Worm (Caenorhabditis elegans): ENCODE data around the gene ins-6.
A peak's percentile ranks its signal among the peaks of the same experiment; 100 is the strongest.

Gene ins-6

DNA sequence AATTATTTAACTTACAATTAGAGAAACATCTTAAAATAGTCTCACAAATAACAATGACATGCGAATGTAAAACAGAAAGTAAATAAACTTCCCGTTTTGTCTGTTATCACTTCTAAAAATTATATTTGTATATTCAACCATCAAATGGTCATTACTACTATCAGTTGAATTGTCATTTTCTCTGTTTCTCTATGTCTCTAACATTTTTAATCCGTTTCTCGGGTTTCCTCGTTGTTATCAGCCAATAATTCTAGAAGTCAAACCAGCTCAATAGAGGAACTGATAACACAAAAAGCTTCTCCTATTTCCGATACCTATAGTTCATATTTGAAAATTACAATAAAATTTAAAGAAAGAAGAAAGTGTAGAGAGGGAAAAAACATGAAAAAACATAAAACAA, 26.4 kb downstream of the ins-6 start:
- TF ChIP-seq ceh-28 (tag; optimal IDR thresholded peaks at IDR 0.05) (peak; percentile 46), elt-2 (tag; optimal IDR thresholded peaks at IDR 0.05) (peak; percentile 100), nhr-25 (tag; optimal IDR thresholded peaks at IDR 0.05) (no peak), jun-1 (tag; optimal IDR thresholded peaks at IDR 0.05) (peak; percentile 92), ceh-9 (tag; optimal IDR thresholded peaks at IDR 0.05) (no peak), skn-1 (tag; optimal IDR thresholded peaks at IDR 0.05) (peak; percentile 76), egl-27 (tag; optimal IDR thresholded peaks at IDR 0.05) (peak; percentile 69), pqm-1 (tag; optimal IDR thresholded peaks at IDR 0.05) (peak; percentile 100), pha-4 (tag; optimal IDR thresholded peaks at IDR 0.05) (peak; percentile 87), sea-2 (GFP tag; optimal IDR thresholded peaks at IDR 0.05) (no peak)

- TF ChIP-seq nfya-1 (tag; optimal IDR thresholded peaks at IDR 0.05; ENCODE audit: insufficient read depth) = peak; percentile 22
- TF ChIP-seq lin-39 (tag; optimal IDR thresholded peaks at IDR 0.05) = peak; percentile 36
- TF ChIP-seq nhr-11 (tag; optimal IDR thresholded peaks at IDR 0.05) = peak; percentile 35
- peak; percentile 35 for TF ChIP-seq egl-5 (tag; optimal IDR thresholded peaks at IDR 0.05)
- no peak for TF ChIP-seq pqm-1 (tag; optimal IDR thresholded peaks at IDR 0.05)
- no peak for TF ChIP-seq mdl-1 (tag; optimal IDR thresholded peaks at IDR 0.05)
- no peak for TF ChIP-seq fkh-2 (tag; optimal IDR thresholded peaks at IDR 0.05)
Measured at ce11 chrII:6028594-6029141, 28.4 kb downstream of the ins-6 start.

DNA sequence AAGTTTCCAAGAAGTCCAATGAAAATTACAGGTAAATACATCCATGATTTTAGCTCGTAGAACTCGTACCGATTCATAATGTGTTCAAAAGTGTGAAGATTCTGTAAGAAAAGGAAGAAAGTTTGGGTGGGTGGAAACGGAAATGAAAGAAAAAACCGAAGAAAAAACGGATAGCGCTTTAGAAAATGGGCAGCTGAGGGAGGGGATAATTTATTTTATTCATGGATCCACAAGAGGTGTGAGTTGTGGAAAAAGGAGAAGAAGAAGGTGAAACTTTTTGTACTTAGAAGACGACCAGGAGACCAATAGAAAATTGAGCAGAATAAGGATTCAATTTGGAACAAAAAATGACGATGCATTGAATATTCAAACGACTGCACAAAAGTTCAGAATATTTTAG, 30.9 kb downstream of the ins-6 start, which contains the start of gene frpr-16:
Gene frpr-16 (minus strand): TSS at position 101 of the 400 bp plus-strand sequence.
- no peak for TF ChIP-seq ceh-9 (tag; optimal IDR thresholded peaks at IDR 0.05)
- TF ChIP-seq egl-5 (tag; optimal IDR thresholded peaks at IDR 0.05) = no peak
- TF ChIP-seq nhr-28 (tag; optimal IDR thresholded peaks at IDR 0.05) = no peak
- TF ChIP-seq nhr-12 (tag; optimal IDR thresholded peaks at IDR 0.05) = no peak
- no peak for TF ChIP-seq unc-62 (GFP tag; optimal IDR thresholded peaks at IDR 0.05)

DNA sequence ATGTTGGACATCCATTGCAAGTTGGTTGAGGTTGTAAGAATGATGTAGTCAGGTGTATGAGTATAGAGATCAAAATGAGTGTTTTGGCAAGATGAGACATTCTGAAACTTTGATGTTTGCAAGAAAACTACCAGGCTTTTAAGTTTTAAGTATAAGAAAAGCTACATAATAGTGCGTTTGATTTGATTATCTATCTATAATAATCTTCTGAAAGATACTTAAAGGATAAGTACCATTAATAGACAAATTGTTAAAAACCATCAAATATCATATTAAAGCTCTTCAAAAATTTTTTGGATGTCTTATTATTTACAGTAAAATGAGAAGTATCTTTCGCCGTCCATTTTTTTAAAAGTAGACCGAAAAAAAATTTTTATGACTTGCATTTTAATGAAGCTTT, 42.9 kb downstream of the ins-6 start, which contains the start of gene R12C12.10:
Gene R12C12.10 (minus strand): TSS at position 101 of the 400 bp plus-strand sequence.
- no peak for TF ChIP-seq tbx-2 (tag; optimal IDR thresholded peaks at IDR 0.05)
- TF ChIP-seq fkh-10 (GFP tag; optimal IDR thresholded peaks at IDR 0.05) = no peak
- no peak for TF ChIP-seq egl-5 (tag; optimal IDR thresholded peaks at IDR 0.05)
- no peak for TF ChIP-seq ztf-11 (tag; optimal IDR thresholded peaks at IDR 0.05)
- TF ChIP-seq pha-4 (tag; optimal IDR thresholded peaks at IDR 0.05) = no peak
- TF ChIP-seq sea-2 (GFP tag; optimal IDR thresholded peaks at IDR 0.05) = no peak
- no peak for TF ChIP-seq nhr-237 (tag; optimal IDR thresholded peaks at IDR 0.05)
- no peak for TF ChIP-seq lin-39 (tag; optimal IDR thresholded peaks at IDR 0.05)
- no peak for TF ChIP-seq skn-1 (tag; optimal IDR thresholded peaks at IDR 0.05)
- no peak for TF ChIP-seq ceh-28 (tag; optimal IDR thresholded peaks at IDR 0.05)

DNA sequence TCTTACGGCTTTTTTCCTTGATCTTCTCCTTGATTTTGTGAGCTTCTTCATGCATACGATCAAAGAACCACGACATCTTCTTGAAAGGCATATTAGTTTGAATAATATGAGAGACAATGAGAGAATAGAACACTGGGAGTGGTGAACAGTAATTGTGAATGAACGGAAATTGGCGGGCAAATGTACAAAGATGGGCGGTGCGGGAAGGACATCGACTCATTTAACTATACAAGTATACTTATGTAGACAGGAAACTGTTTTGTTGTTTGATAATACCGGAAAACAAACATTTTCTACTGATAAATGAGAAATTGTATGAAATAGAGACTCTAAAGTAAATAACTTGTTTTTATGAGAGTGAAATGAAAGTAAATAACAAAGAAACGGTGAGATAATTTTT, 44.8 kb downstream of the ins-6 start, which contains the start of gene R12C12.5:
Gene R12C12.5 (minus strand): TSS at position 101 of the 400 bp plus-strand sequence.
- TF ChIP-seq fkh-10 (GFP tag; optimal IDR thresholded peaks at IDR 0.05) (no peak), lin-15B (tag; optimal IDR thresholded peaks at IDR 0.05) (no peak), nhr-76 (tag; optimal IDR thresholded peaks at IDR 0.05) (no peak), pha-4 (tag; optimal IDR thresholded peaks at IDR 0.05) (peak; percentile 59)

ce11 chrII:6046023-6046631, 45.9 kb downstream of the ins-6 start:
- TF ChIP-seq aly-2 (tag; optimal IDR thresholded peaks at IDR 0.05) (no peak), nhr-25 (tag; optimal IDR thresholded peaks at IDR 0.05) (peak; percentile 41), nfya-1 (tag; optimal IDR thresholded peaks at IDR 0.05; ENCODE audit: insufficient read depth) (peak; percentile 43), daf-12 (tag; optimal IDR thresholded peaks at IDR 0.05) (no peak), egl-5 (tag; optimal IDR thresholded peaks at IDR 0.05) (peak; percentile 30), nhr-77 (tag; optimal IDR thresholded peaks at IDR 0.05) (no peak), nhr-23 (tag; optimal IDR thresholded peaks at IDR 0.05) (peak; percentile 22), hmg-11 (tag; optimal IDR thresholded peaks at IDR 0.05) (peak; percentile 36), ceh-9 (tag; optimal IDR thresholded peaks at IDR 0.05) (no peak), fkh-2 (tag; optimal IDR thresholded peaks at IDR 0.05) (no peak), lin-39 (tag; optimal IDR thresholded peaks at IDR 0.05) (peak; percentile 8), unc-62 (GFP tag; optimal IDR thresholded peaks at IDR 0.05) (no peak), pha-4 (tag; optimal IDR thresholded peaks at IDR 0.05) (peak; percentile 49), R02D3.7 (tag; optimal IDR thresholded peaks at IDR 0.05) (no peak), mml-1 (tag; optimal IDR thresholded peaks at IDR 0.05) (no peak)
